Fruit fly (Drosophila melanogaster) whole organism, adult: ENCODE measurements around the gene al.

ENCODE experiments used
- CG11617 ChIP-seq: fragments of 200-800 bp; sonication (Bioruptor generic); optimal IDR thresholded peaks from 2 replicates; lab custom pipeline; 2017; ENCODE audit warnings: mild to moderate bottlenecking, missing biosample characterization, missing genetic modification reagents, missing genetic modification characterization
- CG12768 ChIP-seq: fragments of 200-800 bp; sonication (Bioruptor generic); optimal IDR thresholded peaks from 2 replicates; lab custom pipeline; 2017; ENCODE audit warnings: missing biosample characterization, missing genetic modification characterization, mild to moderate bottlenecking, moderate library complexity, missing genetic modification reagents
- CG14711 ChIP-seq: fragments of 200-800 bp; sonication (Bioruptor generic); optimal IDR thresholded peaks from 2 replicates; lab custom pipeline; 2018; ENCODE audit warnings: missing biosample characterization, mild to moderate bottlenecking, missing genetic modification characterization, moderate library complexity
- CG1620 ChIP-seq: fragments of 200-800 bp; sonication (Bioruptor generic); optimal IDR thresholded peaks from 2 replicates; lab custom pipeline; 2016; ENCODE audit warnings: missing biosample characterization, missing genetic modification characterization
- CG33017 ChIP-seq: fragments of 200-800 bp; sonication (Bioruptor generic); optimal IDR thresholded peaks from 2 replicates; lab custom pipeline; 2018; ENCODE audit warnings: missing biosample characterization, mild to moderate bottlenecking, missing genetic modification characterization, moderate library complexity
- CG5204 ChIP-seq: fragments of 200-800 bp; sonication (Bioruptor generic); optimal IDR thresholded peaks from 2 replicates; lab custom pipeline; 2016; ENCODE audit warnings: missing biosample characterization, missing genetic modification characterization
- CG7045 ChIP-seq: fragments of 200-800 bp; sonication (Bioruptor generic); optimal IDR thresholded peaks from 2 replicates; lab custom pipeline; 2017; ENCODE audit warnings: missing biosample characterization, mild to moderate bottlenecking, missing genetic modification characterization
- CG7101 ChIP-seq: fragments of 200-800 bp; sonication (Bioruptor generic); optimal IDR thresholded peaks from 2 replicates; lab custom pipeline; 2018; ENCODE audit warnings: missing biosample characterization, mild to moderate bottlenecking, missing genetic modification characterization, moderate library complexity
- Clk ChIP-seq: fragments of 200-800 bp; sonication (Bioruptor generic); optimal IDR thresholded peaks from 2 replicates; lab custom pipeline; 2017; ENCODE audit warnings: missing biosample characterization, missing genetic modification characterization
- Crg-1 ChIP-seq: fragments of 200-800 bp; sonication (Bioruptor generic); optimal IDR thresholded peaks from 2 replicates; lab custom pipeline; 2016; ENCODE audit warnings: missing biosample characterization, missing genetic modification characterization
- Hr96 ChIP-seq: fragments of 200-800 bp; sonication (Bioruptor generic); optimal IDR thresholded peaks from 2 replicates; lab custom pipeline; 2016; ENCODE audit warnings: missing biosample characterization, missing genetic modification characterization
- Mnt ChIP-seq: fragments of 200-800 bp; sonication (Bioruptor generic); optimal IDR thresholded peaks from 2 replicates; lab custom pipeline; 2016; ENCODE audit warnings: missing biosample characterization, mild to moderate bottlenecking, missing genetic modification characterization
- bab1 ChIP-seq: fragments of 200-800 bp; sonication (Bioruptor generic); optimal IDR thresholded peaks from 3 replicates; lab custom pipeline; 2019; ENCODE audit warnings: missing biosample characterization, mild to moderate bottlenecking, missing genetic modification characterization, moderate library complexity
- cic ChIP-seq: fragments of 200-800 bp; sonication (Bioruptor generic); optimal IDR thresholded peaks from 2 replicates; lab custom pipeline; 2017; ENCODE audit warnings: missing biosample characterization, mild to moderate bottlenecking, missing genetic modification characterization, moderate library complexity
- cnc ChIP-seq, 2 experiments: fragments of >200 bp; optimal IDR thresholded peaks; 2 replicates each; lab custom pipeline; 2017
- kay ChIP-seq: fragments of 200-800 bp; sonication (Bioruptor generic); peaks from one replicate; lab custom pipeline; 2016; ENCODE audit warnings: missing biosample characterization, missing genetic modification characterization, borderline replicate concordance
- ovo ChIP-seq: fragments of 200-800 bp; sonication (Bioruptor generic); optimal IDR thresholded peaks from 2 replicates; lab custom pipeline; 2016; ENCODE audit warnings: missing biosample characterization, missing genetic modification characterization
- pad ChIP-seq: fragments of 200-800 bp; sonication (Bioruptor generic); optimal IDR thresholded peaks from 3 replicates; lab custom pipeline; 2017; ENCODE audit warnings: missing biosample characterization, missing genetic modification characterization, mild to moderate bottlenecking, moderate library complexity, missing genetic modification reagents
- tj ChIP-seq: fragments of 200-800 bp; sonication (Bioruptor generic); optimal IDR thresholded peaks from 3 replicates; lab custom pipeline; 2017; ENCODE audit warnings: missing biosample characterization, mild to moderate bottlenecking, missing genetic modification characterization, moderate library complexity
- toe ChIP-seq: fragments of 200-800 bp; sonication (Bioruptor generic); optimal IDR thresholded peaks from 2 replicates; lab custom pipeline; 2016; ENCODE audit warnings: missing biosample characterization, missing genetic modification characterization

al gene

DNA sequence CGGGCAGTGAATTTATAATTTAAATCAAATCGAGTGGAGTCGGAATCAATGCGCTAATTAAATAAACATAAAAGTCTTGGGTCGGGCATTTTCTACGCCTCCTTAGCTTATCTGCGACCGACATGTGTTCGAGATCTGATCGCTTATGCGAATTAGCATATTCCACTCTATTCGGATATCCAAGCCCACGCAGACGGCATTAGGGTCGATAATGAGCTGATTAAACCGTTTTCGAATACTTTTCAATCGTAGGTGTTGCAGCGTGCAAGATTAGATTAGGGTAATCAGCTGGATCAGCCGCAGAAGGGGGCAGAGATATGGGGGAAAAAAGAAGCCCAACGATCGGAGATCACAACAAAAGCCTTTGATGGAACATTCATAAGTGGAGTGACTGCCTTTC, 12.6 kb downstream of the al start:
- TF ChIP-seq bab1 (GFP tag; lab: Kevin White, UChicago) (no peak), CG12768 (GFP tag; lab: Kevin White, UChicago) (no peak), CG5204 (GFP tag; lab: Kevin White, UChicago) (no peak), Clk (GFP tag; lab: Kevin White, UChicago) (no peak), kay (no peak), CG7101 (tag; lab: Kevin White, UChicago) (no peak), CG1620 (GFP tag; lab: Kevin White, UChicago) (no peak), cnc (optimal IDR thresholded peaks at IDR 0.05; lab: Kevin White, UChicago) (no peak), Hr96 (GFP tag; lab: Kevin White, UChicago) (no peak)

- TF ChIP-seq cnc (optimal IDR thresholded peaks at IDR 0.05; lab: Kevin White, UChicago) (no peak), CG12768 (GFP tag; lab: Kevin White, UChicago) (no peak), CG33017 (tag; lab: Kevin White, UChicago) (no peak), pad (no peak), toe (GFP tag; lab: Kevin White, UChicago) (no peak), kay (no peak), CG7101 (tag; lab: Kevin White, UChicago) (no peak), Mnt (GFP tag; lab: Kevin White, UChicago) (no peak), cic (GFP tag; lab: Kevin White, UChicago) (no peak), Crg-1 (GFP tag; lab: Kevin White, UChicago) (no peak), CG5204 (GFP tag; lab: Kevin White, UChicago) (no peak), CG1620 (GFP tag; lab: Kevin White, UChicago) (no peak), ovo (GFP tag; lab: Kevin White, UChicago) (no peak), CG14711 (tag; lab: Kevin White, UChicago) (no peak), CG7045 (GFP tag; lab: Kevin White, UChicago) (no peak)
These were observed 14.6 kb downstream of the al start for dm6 chr2L:392529-392928.

DNA sequence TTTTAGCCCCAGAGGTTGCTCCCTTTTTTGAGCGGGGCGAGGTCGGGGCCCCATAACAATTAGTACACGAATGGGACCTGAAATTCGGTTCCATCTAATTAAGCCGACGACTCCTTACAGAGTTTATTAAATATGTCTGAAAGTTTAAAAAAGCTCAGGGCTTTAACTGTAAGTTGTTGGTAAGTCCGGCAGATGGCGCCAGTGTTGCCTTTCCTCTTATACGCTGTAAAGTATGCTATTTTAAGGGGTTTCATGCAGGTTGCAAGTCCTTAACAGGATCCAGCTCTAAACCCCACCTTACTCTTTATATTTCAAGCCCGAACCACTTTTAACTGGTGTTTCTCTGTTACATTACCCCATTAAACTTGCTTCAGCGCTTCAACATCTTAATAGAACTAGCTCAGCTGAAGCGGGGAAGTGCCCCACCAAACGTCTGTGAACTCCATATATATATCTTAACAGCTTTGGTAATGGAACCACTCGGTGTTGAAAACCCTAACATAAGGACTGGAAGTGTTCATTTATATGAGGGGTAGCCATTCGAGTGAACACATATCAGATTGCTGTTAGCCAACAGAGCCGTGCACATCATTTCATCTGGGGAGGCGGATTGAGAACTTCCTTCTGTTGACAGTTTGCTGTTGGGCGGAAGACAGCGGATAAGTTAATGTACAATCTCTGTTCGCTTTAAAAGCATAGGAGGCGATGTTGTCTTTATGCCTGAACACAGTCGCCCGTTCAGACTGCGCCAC, 17.6 kb downstream of the al start:
- TF ChIP-seq pad: peak; percentile 91
- TF ChIP-seq tj: no peak

DNA sequence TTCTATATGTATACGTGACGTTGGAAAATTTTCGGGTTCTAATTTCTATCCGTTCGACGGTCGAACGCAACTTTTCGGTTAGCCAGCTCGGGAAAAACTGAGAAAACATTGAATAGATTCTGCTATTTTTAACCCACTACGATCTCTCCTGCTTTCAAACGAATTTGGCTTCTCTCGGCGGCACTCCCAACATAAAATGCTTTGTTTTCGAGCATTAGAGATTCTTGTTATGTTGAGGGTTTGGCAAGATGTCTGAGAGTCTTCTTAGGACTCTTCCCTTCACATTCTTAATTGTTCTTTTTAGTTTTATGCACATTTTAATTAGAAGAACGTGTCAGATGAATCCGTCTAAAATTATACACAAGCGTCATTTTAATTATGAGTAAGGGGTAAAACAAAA, 24.2 kb downstream of the al start, which contains the start of gene CG4213:
Gene CG4213, minus strand, starts transcription at position 101 of the 400 bp plus-strand sequence.
- TF ChIP-seq CG33017 (tag; lab: Kevin White, UChicago) (no peak), CG1620 (GFP tag; lab: Kevin White, UChicago) (no peak), kay (no peak), CG11617 (GFP tag; lab: Kevin White, UChicago) (no peak), Hr96 (GFP tag; lab: Kevin White, UChicago) (no peak), Mnt (GFP tag; lab: Kevin White, UChicago) (no peak), pad (no peak), cnc (optimal IDR thresholded peaks at IDR 0.05; lab: Kevin White, UChicago) (no peak), CG12768 (GFP tag; lab: Kevin White, UChicago) (no peak), ovo (GFP tag; lab: Kevin White, UChicago) (no peak), CG5204 (GFP tag; lab: Kevin White, UChicago) (no peak), CG7101 (tag; lab: Kevin White, UChicago) (no peak), CG7045 (GFP tag; lab: Kevin White, UChicago) (no peak), bab1 (GFP tag; lab: Kevin White, UChicago) (no peak), tj (no peak), Crg-1 (GFP tag; lab: Kevin White, UChicago) (no peak), cic (GFP tag; lab: Kevin White, UChicago) (no peak)

DNA sequence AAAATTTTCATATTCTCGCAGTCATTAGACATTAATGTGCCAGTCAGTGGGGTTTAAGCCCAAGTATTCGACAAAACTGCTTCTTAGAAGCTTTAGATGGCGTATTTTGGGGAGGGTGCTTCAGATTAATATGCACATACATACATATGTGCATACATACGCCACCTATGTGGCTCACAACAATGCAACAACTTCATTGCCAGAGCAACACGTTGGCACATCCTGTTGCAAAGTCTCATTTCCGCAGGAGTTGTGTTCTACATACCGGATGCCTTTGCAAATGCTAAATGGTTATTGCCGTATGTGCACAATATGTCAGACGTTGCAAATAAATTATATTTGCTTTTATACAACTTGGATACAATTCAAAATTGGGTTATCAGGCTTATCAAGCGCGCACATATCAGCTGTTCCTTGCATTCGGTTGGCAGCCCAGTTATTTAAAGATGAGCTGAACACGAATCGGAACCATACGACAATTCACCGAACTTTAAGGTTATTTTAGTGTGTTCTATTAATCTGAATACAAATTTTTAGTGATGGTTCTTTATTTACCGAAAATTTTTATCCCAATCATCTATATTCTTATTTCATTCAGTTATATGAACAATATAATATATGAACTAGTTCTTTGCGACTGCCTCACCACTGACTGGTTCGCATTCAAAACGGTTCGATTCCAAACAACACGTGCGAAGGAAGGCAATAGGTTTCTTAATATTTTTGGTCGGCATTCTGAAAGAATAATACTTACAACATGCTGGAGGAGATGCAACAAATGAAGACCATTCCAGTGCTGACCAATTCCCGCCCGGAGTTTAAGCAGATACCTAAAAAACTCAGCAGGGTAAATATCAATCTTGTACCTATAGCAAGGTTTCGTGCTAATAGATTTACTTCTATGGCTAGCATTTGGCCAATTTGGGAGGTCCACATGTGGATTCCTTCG, 26.0 kb downstream of the al start, which contains the start of gene Polr1B:
Gene Polr1B, plus strand, starts transcription at position 659 of the 949 bp plus-strand sequence.
- TF ChIP-seq CG5204 (GFP tag; lab: Kevin White, UChicago) (peak; percentile 28), CG7101 (tag; lab: Kevin White, UChicago) (no peak), cic (GFP tag; lab: Kevin White, UChicago) (no peak), CG12768 (GFP tag; lab: Kevin White, UChicago) (no peak), Clk (GFP tag; lab: Kevin White, UChicago) (no peak), kay (no peak), toe (GFP tag; lab: Kevin White, UChicago) (no peak), Crg-1 (GFP tag; lab: Kevin White, UChicago) (no peak), CG14711 (tag; lab: Kevin White, UChicago) (peak; percentile 29), CG1620 (GFP tag; lab: Kevin White, UChicago) (no peak), bab1 (GFP tag; lab: Kevin White, UChicago) (peak; percentile 51), Hr96 (GFP tag; lab: Kevin White, UChicago) (no peak), tj (no peak), CG33017 (tag; lab: Kevin White, UChicago) (no peak), cnc (optimal IDR thresholded peaks at IDR 0.05; lab: Kevin White, UChicago) (no peak), ovo (GFP tag; lab: Kevin White, UChicago) (no peak), CG11617 (GFP tag; lab: Kevin White, UChicago) (peak; percentile 33), CG7045 (GFP tag; lab: Kevin White, UChicago) (no peak), pad (no peak), Mnt (GFP tag; lab: Kevin White, UChicago) (peak; percentile 96)
